Worm (Caenorhabditis elegans): ENCODE results near the gene C25F9.9.
"Not testable (repeated sequence)": the region's sequence is repeated elsewhere in the genome, so short reads cannot be mapped to it uniquely, and the experiment has no call there.

ce11 chrV:19419301-19419700, 2.9 kb downstream of the C25F9.9 start:
- TF ChIP-seq mep-1 (tag; optimal IDR thresholded peaks at IDR 0.05); snpc-4 (tag; optimal IDR thresholded peaks at IDR 0.05); ceh-62 (tag; optimal IDR thresholded peaks at IDR 0.05); Y5F2A.4 (GFP tag; optimal IDR thresholded peaks at IDR 0.05); lsy-2 (tag; optimal IDR thresholded peaks at IDR 0.05); ztf-11 (tag; optimal IDR thresholded peaks at IDR 0.05); Y48G9A.11 (GFP tag; IDR thresholded peaks at IDR 0.05): not testable (repeated sequence)
